In the genomic region with DNA sequence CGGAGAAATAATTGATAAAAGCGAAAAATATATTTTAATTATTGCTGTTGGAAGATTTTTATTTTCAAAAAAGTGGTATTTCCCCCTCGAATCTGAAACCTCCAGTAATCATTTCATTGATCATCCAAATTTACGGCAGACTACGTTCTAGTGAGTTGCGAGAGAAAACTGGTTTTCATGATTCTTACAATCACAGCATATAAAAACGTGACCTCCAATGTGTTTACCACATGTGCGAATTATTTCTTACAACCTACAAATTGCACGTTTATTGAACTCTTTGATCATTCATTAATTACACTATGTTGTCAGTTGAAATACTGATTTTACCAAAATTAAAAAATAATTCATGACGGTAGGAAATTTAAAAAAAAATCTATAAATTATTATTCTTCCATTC, we compare ENCODE assay signal across 5 worm cellular contexts.
TF ChIP-seq lines count a peak whose summit lies in the region.

No protein-coding gene starts in this region.

TF ChIP-seq in whole organism, L1 larva, 84 proteins besides CTCF, POLR2A, EP300 and RAD21 (continues in another document):
- peak in 3 of 6 experiments; percentile 64 to 94 (median 75) for TF ChIP-seq elt-3 (tag; optimal IDR thresholded peaks at IDR 0.05; lab: Kevin White, UChicago)
- TF ChIP-seq fkh-8 (tag; optimal IDR thresholded peaks at IDR 0.05; lab: Kevin White, UChicago): no peak
- no peak for TF ChIP-seq unc-30 (tag; optimal IDR thresholded peaks at IDR 0.05; lab: Kevin White, UChicago)
- TF ChIP-seq vab-15 (tag; optimal IDR thresholded peaks at IDR 0.05; lab: Kevin White, UChicago): peak; percentile 61
- peak; percentile 67 for TF ChIP-seq tbx-2 (tag; optimal IDR thresholded peaks at IDR 0.05; lab: Kevin White, UChicago)
- peak in 1 of 3 experiments; percentile 24 for TF ChIP-seq dpl-1 (GFP tag; optimal IDR thresholded peaks at IDR 0.05; lab: Kevin White, UChicago)
- TF ChIP-seq nhr-71 (tag; optimal IDR thresholded peaks at IDR 0.05; lab: Kevin White, UChicago): peak; percentile 77
- TF ChIP-seq hlh-4 (tag; optimal IDR thresholded peaks at IDR 0.05; lab: Kevin White, UChicago): no peak
- TF ChIP-seq alr-1 (tag; optimal IDR thresholded peaks at IDR 0.05; lab: Kevin White, UChicago; ENCODE audit: borderline replicate concordance): no peak
- TF ChIP-seq lin-14 (GFP tag; optimal IDR thresholded peaks at IDR 0.05; lab: Kevin White, UChicago): peak; percentile 80
- TF ChIP-seq swsn-7 (tag; optimal IDR thresholded peaks at IDR 0.05; lab: Kevin White, UChicago): no peak
- no peak for TF ChIP-seq nhr-77 (tag; optimal IDR thresholded peaks at IDR 0.05; lab: Kevin White, UChicago)
- TF ChIP-seq snu-23 (GFP tag; optimal IDR thresholded peaks at IDR 0.05; lab: Kevin White, UChicago): peak; percentile 73
- TF ChIP-seq ces-1 (GFP tag; optimal IDR thresholded peaks at IDR 0.05; lab: Kevin White, UChicago): no peak
- no peak for TF ChIP-seq C04F5.9 (tag; optimal IDR thresholded peaks at IDR 0.05; lab: Kevin White, UChicago)
- TF ChIP-seq lin-35 (GFP tag; optimal IDR thresholded peaks at IDR 0.05; lab: Kevin White, UChicago): peak in 1 of 2 experiments; percentile 81
- peak in 1 of 2 experiments; percentile 72 for TF ChIP-seq mdl-1 (tag; optimal IDR thresholded peaks at IDR 0.05; lab: Kevin White, UChicago)

TF ChIP-seq in whole organism, L2 larva, 48 proteins besides CTCF, POLR2A, EP300 and RAD21 (continues in another document):
- TF ChIP-seq fos-1 (tag; optimal IDR thresholded peaks at IDR 0.05; lab: Kevin White, UChicago) (peak; percentile 23), crh-2 (tag; optimal IDR thresholded peaks at IDR 0.05; lab: Kevin White, UChicago) (peak; percentile 74), unc-39 (tag; optimal IDR thresholded peaks at IDR 0.05; lab: Kevin White, UChicago) (no peak), nhr-6 (tag; optimal IDR thresholded peaks at IDR 0.05; lab: Kevin White, UChicago) (peak; percentile 35), mdl-1 (tag; optimal IDR thresholded peaks at IDR 0.05; lab: Kevin White, UChicago) (peak in 1 of 2 experiments; percentile 5), nhr-25 (tag; optimal IDR thresholded peaks at IDR 0.05; lab: Kevin White, UChicago) (peak; percentile 91), sma-9 (GFP tag; optimal IDR thresholded peaks at IDR 0.05; lab: Kevin White, UChicago) (peak; percentile 86), sma-9 (tag; optimal IDR thresholded peaks at IDR 0.05; lab: Kevin White, UChicago) (no peak), gmeb-1 (tag; optimal IDR thresholded peaks at IDR 0.05; lab: Kevin White, UChicago) (peak; percentile 61), lin-13 (GFP tag; optimal IDR thresholded peaks at IDR 0.05; lab: Kevin White, UChicago) (no peak), nhr-129 (tag; optimal IDR thresholded peaks at IDR 0.05; lab: Kevin White, UChicago) (peak; percentile 42), ceh-82 (tag; optimal IDR thresholded peaks at IDR 0.05; lab: Kevin White, UChicago) (no peak), F13H6.1 (tag; optimal IDR thresholded peaks at IDR 0.05; lab: Kevin White, UChicago) (peak; percentile 8), blmp-1 (tag; optimal IDR thresholded peaks at IDR 0.05; lab: Kevin White, UChicago; ENCODE audit: insufficient read depth) (peak; percentile 50), sma-3 (GFP tag; optimal IDR thresholded peaks at IDR 0.05; lab: Kevin White, UChicago) (peak; percentile 70), nhr-21 (tag; optimal IDR thresholded peaks at IDR 0.05; lab: Kevin White, UChicago) (peak; percentile 58), C34F6.9 (tag; optimal IDR thresholded peaks at IDR 0.05; lab: Kevin White, UChicago) (peak; percentile 33), Y55F3AM.14 (GFP tag; optimal IDR thresholded peaks at IDR 0.05; lab: Kevin White, UChicago) (no peak)

TF ChIP-seq in whole organism, L3 larva, 47 proteins besides CTCF, POLR2A, EP300 and RAD21:
- peak; percentile 33 for TF ChIP-seq nhr-23 (tag; optimal IDR thresholded peaks at IDR 0.05; lab: Kevin White, UChicago)
- TF ChIP-seq nhr-43 (tag; optimal IDR thresholded peaks at IDR 0.05; lab: Kevin White, UChicago; ENCODE audit: poor library complexity, severe bottlenecking): peak; percentile 73
- no peak for TF ChIP-seq nfya-1 (tag; optimal IDR thresholded peaks at IDR 0.05; lab: Kevin White, UChicago; ENCODE audit: insufficient read depth)
- TF ChIP-seq elt-2 (tag; optimal IDR thresholded peaks at IDR 0.05; lab: Kevin White, UChicago): no peak
- no peak for TF ChIP-seq fkh-2 (tag; optimal IDR thresholded peaks at IDR 0.05; lab: Kevin White, UChicago)
- peak; percentile 12 for TF ChIP-seq pha-4 (tag; optimal IDR thresholded peaks at IDR 0.05; lab: Kevin White, UChicago)
- peak; percentile 36 for TF ChIP-seq pqm-1 (tag; optimal IDR thresholded peaks at IDR 0.05; lab: Kevin White, UChicago)
- no peak for TF ChIP-seq fkh-10 (GFP tag; optimal IDR thresholded peaks at IDR 0.05; lab: Kevin White, UChicago)
- no peak for TF ChIP-seq elt-3 (tag; optimal IDR thresholded peaks at IDR 0.05; lab: Kevin White, UChicago)
- TF ChIP-seq R02D3.7 (tag; optimal IDR thresholded peaks at IDR 0.05; lab: Kevin White, UChicago): no peak
- TF ChIP-seq nhr-25 (tag; optimal IDR thresholded peaks at IDR 0.05; lab: Kevin White, UChicago): peak; percentile 76
- no peak for TF ChIP-seq egl-5 (tag; optimal IDR thresholded peaks at IDR 0.05; lab: Kevin White, UChicago)
- TF ChIP-seq ceh-82 (tag; optimal IDR thresholded peaks at IDR 0.05; lab: Kevin White, UChicago): no peak
- no peak for TF ChIP-seq aly-2 (tag; optimal IDR thresholded peaks at IDR 0.05; lab: Kevin White, UChicago)
TF ChIP-seq in whole organism, L3 larva: peak in this region for 5.

TF ChIP-seq in whole organism, L4 larva, 104 proteins besides CTCF, POLR2A, EP300 and RAD21 (continues in another document):
- peak; percentile 43 for TF ChIP-seq dve-1 (tag; optimal IDR thresholded peaks at IDR 0.05; lab: Kevin White, UChicago; ENCODE audit: insufficient read depth)
- TF ChIP-seq mxl-2 (GFP tag; conservative IDR thresholded peaks at IDR 0.05; lab: Robert Waterston, UW): no peak
- peak in 1 of 2 experiments; percentile 39 for TF ChIP-seq lsy-2 (tag; optimal IDR thresholded peaks at IDR 0.05; lab: Kevin White, UChicago)
- TF ChIP-seq nhr-237 (tag; optimal IDR thresholded peaks at IDR 0.05; lab: Kevin White, UChicago): no peak
- no peak for TF ChIP-seq skn-1 (tag; optimal IDR thresholded peaks at IDR 0.05; lab: Kevin White, UChicago)
- no peak for TF ChIP-seq daf-16 (GFP tag; optimal IDR thresholded peaks at IDR 0.05; lab: Kevin White, UChicago)
- peak; percentile 24 for TF ChIP-seq daf-16 (tag; optimal IDR thresholded peaks at IDR 0.05; lab: Kevin White, UChicago)
- TF ChIP-seq nhr-25 (tag; optimal IDR thresholded peaks at IDR 0.05; lab: Kevin White, UChicago; ENCODE audit: borderline replicate concordance, insufficient read depth): peak; percentile 50
- TF ChIP-seq mep-1 (tag; optimal IDR thresholded peaks at IDR 0.05; lab: Kevin White, UChicago): peak; percentile 40
- peak in 1 of 2 experiments; percentile 84 for TF ChIP-seq unc-62 (GFP tag; optimal IDR thresholded peaks at IDR 0.05 in 1 of 2; lab: Kevin White, UChicago)
- no peak for TF ChIP-seq unc-62 (tag; optimal IDR thresholded peaks at IDR 0.05; lab: Kevin White, UChicago)
- no peak for TF ChIP-seq daf-8 (GFP tag; IDR thresholded peaks at IDR 0.05; lab: Robert Waterston, UW)
- peak; percentile 28 for TF ChIP-seq dpl-1 (GFP tag; optimal IDR thresholded peaks at IDR 0.05; lab: Kevin White, UChicago)
- peak in 1 of 2 experiments; percentile 80 for TF ChIP-seq mdl-1 (tag; optimal IDR thresholded peaks at IDR 0.05; lab: Kevin White, UChicago)
- no peak for TF ChIP-seq Y5F2A.4 (GFP tag; optimal IDR thresholded peaks at IDR 0.05; lab: Kevin White, UChicago)
- TF ChIP-seq hlh-30 (tag; optimal IDR thresholded peaks at IDR 0.05; lab: Kevin White, UChicago; ENCODE audit: insufficient read depth): peak; percentile 80
- peak; percentile 61 for TF ChIP-seq nhr-77 (tag; optimal IDR thresholded peaks at IDR 0.05; lab: Kevin White, UChicago)
- TF ChIP-seq T26A8.4 (GFP tag; IDR thresholded peaks at IDR 0.05; lab: Robert Waterston, UW): no peak
- peak; percentile 81 for TF ChIP-seq dmd-6 (GFP tag; IDR thresholded peaks at IDR 0.05; lab: Robert Waterston, UW)
- no peak for TF ChIP-seq lin-29 (GFP tag; IDR thresholded peaks at IDR 0.05; lab: Robert Waterston, UW)
- no peak for TF ChIP-seq lin-39 (tag; optimal IDR thresholded peaks at IDR 0.05; lab: Kevin White, UChicago)

TF ChIP-seq in whole organism, young adult, 124 proteins besides CTCF, POLR2A, EP300 and RAD21:
- TF ChIP-seq sptf-2 (GFP tag; optimal IDR thresholded peaks at IDR 0.05; lab: Kevin White, UChicago) (no peak), attf-5 (GFP tag; optimal IDR thresholded peaks at IDR 0.05; lab: Kevin White, UChicago) (no peak), unc-130 (GFP tag; optimal IDR thresholded peaks at IDR 0.05; lab: Kevin White, UChicago) (no peak), unc-62 (GFP tag; optimal IDR thresholded peaks at IDR 0.05; lab: Kevin White, UChicago) (no peak), somi-1 (GFP tag; optimal IDR thresholded peaks at IDR 0.05; lab: Kevin White, UChicago) (peak; percentile 70), rpc-1 (optimal IDR thresholded peaks at IDR 0.05; lab: Kevin White, UChicago) (no peak), rpc-1 (tag; optimal IDR thresholded peaks at IDR 0.05; lab: Kevin White, UChicago) (no peak), Y56A3A.18 (GFP tag; IDR thresholded peaks at IDR 0.05; lab: Robert Waterston, UW) (no peak), lin-40 (tag; optimal IDR thresholded peaks at IDR 0.05; lab: Kevin White, UChicago) (peak; percentile 28), ztf-28 (GFP tag; IDR thresholded peaks at IDR 0.05; lab: Robert Waterston, UW) (no peak), madf-8 (GFP tag; conservative IDR thresholded peaks at IDR 0.05; lab: Robert Waterston, UW) (no peak), ztf-26 (tag; optimal IDR thresholded peaks at IDR 0.05; lab: Kevin White, UChicago) (no peak), cebp-1 (GFP tag; IDR thresholded peaks at IDR 0.05; lab: Robert Waterston, UW) (no peak), cebp-1 (tag; optimal IDR thresholded peaks at IDR 0.05; lab: Kevin White, UChicago) (peak; percentile 16), him-1 (tag; optimal IDR thresholded peaks at IDR 0.05; lab: Kevin White, UChicago) (no peak)
